Worm (Caenorhabditis elegans) whole organism, L3 larva: ENCODE measurements around the gene F53F1.2.

Source experiments
- R02D3.7 ChIP-seq: fragments of 150-350 bp; optimal IDR thresholded peaks from 2 replicates; lab custom pipeline; 2014; ENCODE audit warnings: missing biosample characterization, missing genetic modification characterization
- ama-1 ChIP-seq: fragments of 150-350 bp; optimal IDR thresholded peaks from 2 replicates; lab custom pipeline; 2018
- ceh-16 ChIP-seq: sonication (generic microtip); optimal IDR thresholded peaks from 2 replicates; lab custom pipeline; 2017; ENCODE audit warnings: missing biosample characterization, missing genetic modification characterization
- ceh-28 ChIP-seq: fragments of 150-350 bp; optimal IDR thresholded peaks from 2 replicates; lab custom pipeline; 2014; ENCODE audit warnings: missing biosample characterization, missing genetic modification reagents, missing genetic modification characterization
- daf-12 ChIP-seq: fragments of 150-350 bp; optimal IDR thresholded peaks from 2 replicates; lab custom pipeline; 2014; ENCODE audit warnings: missing biosample characterization, missing genetic modification reagents, missing genetic modification characterization
- egl-27 ChIP-seq: sonication (generic microtip); optimal IDR thresholded peaks from 4 replicates; lab custom pipeline; 2017; ENCODE audit warnings: missing biosample characterization, missing genetic modification reagents, missing genetic modification characterization
- egl-5 ChIP-seq: fragments of 150-350 bp; optimal IDR thresholded peaks from 2 replicates; lab custom pipeline; 2017; ENCODE audit warnings: missing biosample characterization, missing genetic modification reagents, missing genetic modification characterization, inconsistent platforms
- elt-1 ChIP-seq: fragments of 150-350 bp; optimal IDR thresholded peaks from 2 replicates; lab custom pipeline; 2014; ENCODE audit warnings: missing biosample characterization, missing genetic modification characterization
- elt-2 ChIP-seq: sonication (generic microtip); optimal IDR thresholded peaks from 2 replicates; lab custom pipeline; 2016; ENCODE audit warnings: missing genetic modification reagents, mild to moderate bottlenecking, missing genetic modification characterization, missing compliant biosample characterization
- elt-3 ChIP-seq, 3 experiments: fragments of 150-350 bp in 1 of 3; sonication (generic microtip) in 2 of 3; optimal IDR thresholded peaks; 2 replicates in 2 of 3; 4 replicates in 1 of 3; lab custom pipeline; 2014 to 2017; ENCODE audit warnings: missing biosample characterization in 3 of 3, missing genetic modification characterization in 3 of 3
- fkh-10 ChIP-seq: sonication (generic microtip); optimal IDR thresholded peaks from 2 replicates; lab custom pipeline; 2017; ENCODE audit warnings: missing biosample characterization, missing genetic modification reagents, missing genetic modification characterization
- fkh-2 ChIP-seq: fragments of 150-350 bp; optimal IDR thresholded peaks from 2 replicates; lab custom pipeline; 2014; ENCODE audit warnings: missing biosample characterization, missing genetic modification reagents, missing genetic modification characterization
- fos-1 ChIP-seq: fragments of 150-350 bp; optimal IDR thresholded peaks from 2 replicates; lab custom pipeline; 2014; ENCODE audit warnings: missing biosample characterization, missing genetic modification characterization
- hmg-11 ChIP-seq: sonication (generic microtip); optimal IDR thresholded peaks from 2 replicates; lab custom pipeline; 2016; ENCODE audit warnings: missing genetic modification characterization, missing compliant biosample characterization
- lin-15B ChIP-seq: fragments of 150-350 bp; optimal IDR thresholded peaks from 2 replicates; lab custom pipeline; 2014; ENCODE audit warnings: missing biosample characterization, missing genetic modification characterization
- lin-39 ChIP-seq: fragments of 150-350 bp; optimal IDR thresholded peaks from 2 replicates; lab custom pipeline; 2018; ENCODE audit warnings: missing biosample characterization, missing genetic modification reagents, missing genetic modification characterization
- lsy-12 ChIP-seq: sonication (generic microtip); optimal IDR thresholded peaks from 2 replicates; lab custom pipeline; 2016; ENCODE audit warnings: mild to moderate bottlenecking, missing genetic modification characterization, missing compliant biosample characterization
- mdl-1 ChIP-seq: fragments of 150-350 bp; optimal IDR thresholded peaks from 2 replicates; lab custom pipeline; 2014; ENCODE audit warnings: missing biosample characterization, missing genetic modification characterization
- mml-1 ChIP-seq: fragments of 150-350 bp; sonication (generic microtip); optimal IDR thresholded peaks from 3 replicates; lab custom pipeline; 2014; ENCODE audit warnings: missing biosample characterization, missing genetic modification characterization
- nfya-1 ChIP-seq: sonication (generic microtip); optimal IDR thresholded peaks from 2 replicates; lab custom pipeline; 2017; ENCODE audit warnings: missing genetic modification characterization, mild to moderate bottlenecking, missing compliant biosample characterization, antibody characterized with exemption, moderate library complexity; ENCODE audit not compliant: insufficient read depth
- nhr-23 ChIP-seq: fragments of 150-350 bp; optimal IDR thresholded peaks from 2 replicates; lab custom pipeline; 2014; ENCODE audit warnings: missing biosample characterization, missing genetic modification reagents, missing genetic modification characterization
- nhr-237 ChIP-seq: fragments of 150-350 bp; optimal IDR thresholded peaks from 2 replicates; lab custom pipeline; 2014; ENCODE audit warnings: missing biosample characterization, missing genetic modification characterization
- nhr-25 ChIP-seq: sonication (generic microtip); optimal IDR thresholded peaks from 2 replicates; lab custom pipeline; 2017; ENCODE audit warnings: missing biosample characterization, missing genetic modification characterization
- nhr-43 ChIP-seq: sonication (generic microtip); optimal IDR thresholded peaks from 2 replicates; lab custom pipeline; 2016; ENCODE audit warnings: mild to moderate bottlenecking, missing genetic modification characterization, missing compliant biosample characterization; ENCODE audit not compliant: poor library complexity, severe bottlenecking
- nhr-67 ChIP-seq: fragments of 150-350 bp; optimal IDR thresholded peaks from 2 replicates; lab custom pipeline; 2014; ENCODE audit warnings: missing biosample characterization, missing genetic modification characterization
- nhr-77 ChIP-seq: fragments of 150-350 bp; optimal IDR thresholded peaks from 2 replicates; lab custom pipeline; 2014; ENCODE audit warnings: missing biosample characterization, missing genetic modification characterization
- pha-4 ChIP-seq: fragments of 150-350 bp; optimal IDR thresholded peaks from 2 replicates; lab custom pipeline; 2014; ENCODE audit warnings: missing biosample characterization, missing genetic modification reagents, missing genetic modification characterization
- pqm-1 ChIP-seq: fragments of 150-350 bp; optimal IDR thresholded peaks from 2 replicates; lab custom pipeline; 2017; ENCODE audit warnings: missing biosample characterization, missing genetic modification characterization, inconsistent platforms
- sea-2 ChIP-seq: fragments of 150-350 bp; sonication (generic microtip); optimal IDR thresholded peaks from 4 replicates; lab custom pipeline; 2014; ENCODE audit warnings: missing biosample characterization, missing genetic modification reagents, missing genetic modification characterization
- skn-1 ChIP-seq: fragments of 150-350 bp; optimal IDR thresholded peaks from 2 replicates; lab custom pipeline; 2014; ENCODE audit warnings: missing biosample characterization, missing genetic modification characterization
- snpc-4 ChIP-seq: fragments of 150-350 bp; optimal IDR thresholded peaks from 2 replicates; lab custom pipeline; 2014; ENCODE audit warnings: missing biosample characterization, missing genetic modification characterization
- tbx-2 ChIP-seq: sonication (generic microtip); optimal IDR thresholded peaks from 2 replicates; lab custom pipeline; 2016; ENCODE audit warnings: mild to moderate bottlenecking, missing genetic modification characterization, missing compliant biosample characterization
- unc-39 ChIP-seq: sonication (generic microtip); optimal IDR thresholded peaks from 4 replicates; lab custom pipeline; 2017; ENCODE audit warnings: missing biosample characterization, missing genetic modification characterization
- unc-62 ChIP-seq: fragments of 150-350 bp; sonication (generic microtip); optimal IDR thresholded peaks from 4 replicates; lab custom pipeline; 2014; ENCODE audit warnings: missing biosample characterization, missing genetic modification reagents, missing genetic modification characterization
- ztf-11 ChIP-seq: fragments of 150-350 bp; optimal IDR thresholded peaks from 2 replicates; lab custom pipeline; 2014; ENCODE audit warnings: missing biosample characterization, missing genetic modification characterization
- ztf-4 ChIP-seq: fragments of 150-350 bp; optimal IDR thresholded peaks from 2 replicates; lab custom pipeline; 2014; ENCODE audit warnings: missing biosample characterization, missing genetic modification characterization

Gene F53F1.2

DNA sequence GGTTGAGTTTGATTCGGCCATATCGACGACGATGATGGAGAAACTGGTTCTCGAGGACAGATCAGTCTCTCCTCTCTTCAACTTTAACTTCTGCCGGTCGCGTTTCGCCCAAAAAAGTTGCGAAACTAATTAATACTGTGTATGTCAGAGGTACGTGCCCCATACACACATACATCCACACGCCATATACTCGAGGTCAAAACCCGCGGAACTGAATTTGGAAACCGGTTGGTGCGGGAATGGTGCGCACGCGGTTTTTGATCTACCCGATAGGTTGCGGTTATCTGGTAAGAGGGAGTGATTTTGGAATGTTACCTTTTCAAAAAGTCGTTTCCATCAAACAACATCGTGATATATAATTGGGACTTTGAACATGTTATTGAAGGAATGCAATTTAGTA is 26.4 kb upstream of the F53F1.2 start, which contains the start of gene ifbp-1 (continued):
- TF ChIP-seq daf-12 (tag; lab: Kevin White, UChicago) (no peak), hmg-11 (tag; lab: Kevin White, UChicago) (no peak), nhr-67 (tag; lab: Kevin White, UChicago) (no peak), fkh-2 (tag; lab: Kevin White, UChicago) (no peak), R02D3.7 (peak; percentile 17), unc-39 (no peak), egl-5 (tag; lab: Kevin White, UChicago) (no peak), snpc-4 (tag; lab: Kevin White, UChicago) (no peak), ama-1 (lab: Kevin White, UChicago) (no peak)

DNA sequence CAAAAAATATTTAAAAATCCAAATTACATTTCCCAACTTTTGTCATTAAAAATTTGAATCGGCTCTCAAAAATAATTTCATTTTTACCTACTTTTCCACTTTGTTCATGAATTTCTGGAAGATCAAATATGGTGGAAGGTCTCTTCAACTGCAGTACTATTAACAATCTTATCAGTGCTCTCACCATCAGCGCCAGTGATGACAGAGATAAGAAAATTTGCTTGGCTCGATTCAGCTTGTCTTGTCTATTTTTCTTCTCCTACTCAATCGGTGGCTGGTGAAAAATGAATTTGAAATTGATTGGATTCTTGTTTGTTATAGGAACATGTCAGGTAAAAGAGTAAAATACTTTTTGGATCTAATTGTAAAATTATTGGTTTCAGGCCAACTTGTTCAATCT is 25.6 kb upstream of the F53F1.2 start, which contains the start of gene cpz-2:
TSS of gene cpz-2 (plus strand) at position 210 of the 400 bp plus-strand sequence.
- no peak for TF ChIP-seq snpc-4 (tag; lab: Kevin White, UChicago)
- TF ChIP-seq fkh-2 (tag; lab: Kevin White, UChicago), result no peak
- no peak for TF ChIP-seq nhr-237 (tag; lab: Kevin White, UChicago)
- TF ChIP-seq skn-1, result no peak
- no peak for TF ChIP-seq unc-62 (GFP tag; lab: Kevin White, UChicago)
- peak; percentile 85 for TF ChIP-seq elt-2
- TF ChIP-seq pqm-1 (tag; lab: Kevin White, UChicago), result peak; percentile 44

DNA sequence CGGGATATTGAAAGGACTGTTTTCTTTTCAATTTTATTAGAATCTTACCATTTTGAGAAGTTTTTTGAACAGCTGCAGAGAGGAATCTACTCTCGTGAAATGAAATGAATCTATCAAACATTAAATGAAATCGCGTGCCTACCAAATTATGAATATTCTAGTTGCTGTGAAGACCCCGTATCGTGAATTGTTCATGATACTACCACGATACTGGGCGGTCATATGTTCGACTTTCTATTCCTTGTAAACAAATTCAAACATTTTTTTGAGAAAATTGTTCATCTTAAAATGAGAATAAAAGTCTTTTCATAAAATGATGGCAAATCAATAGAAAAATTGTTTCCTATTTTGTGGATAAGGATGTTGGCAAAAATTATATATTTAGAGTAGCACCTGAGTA is 20.8 kb upstream of the F53F1.2 start, which contains the start of gene gcy-34:
TSS of gene gcy-34 (minus strand) at position 101 of the 400 bp plus-strand sequence.
- no peak for TF ChIP-seq lin-39 (tag; lab: Kevin White, UChicago)
- TF ChIP-seq pha-4 (tag; lab: Kevin White, UChicago), result no peak
- TF ChIP-seq elt-2, result no peak
- TF ChIP-seq lin-15B (tag; lab: Kevin White, UChicago), result no peak
- TF ChIP-seq daf-12 (tag; lab: Kevin White, UChicago), result no peak
- no peak for TF ChIP-seq elt-1 (tag; lab: Kevin White, UChicago)
- TF ChIP-seq fkh-10, result no peak
- TF ChIP-seq nhr-77 (tag; lab: Kevin White, UChicago), result no peak
- TF ChIP-seq, all 47 proteins: peak for 0

DNA sequence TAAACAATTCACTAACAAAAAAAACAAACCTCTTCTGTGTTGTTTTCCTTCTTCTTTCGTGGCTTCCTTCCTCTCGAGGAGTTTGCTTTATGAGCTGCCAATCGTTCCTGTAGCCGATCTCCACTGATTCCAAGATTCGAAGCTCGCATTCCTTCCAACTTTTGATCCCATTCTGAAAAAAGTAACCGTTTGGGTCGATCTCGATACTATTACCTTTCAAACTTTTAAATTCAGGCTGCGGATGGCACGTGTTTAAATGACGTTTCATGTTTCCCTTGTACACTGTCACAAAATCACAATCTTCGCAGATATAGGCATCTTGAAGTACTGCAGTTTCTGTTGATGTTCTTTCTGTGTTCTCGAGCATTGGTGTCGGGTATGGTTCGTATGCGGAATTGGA is 19.1 kb upstream of the F53F1.2 start:
- TF ChIP-seq elt-2, result no peak
- no peak for TF ChIP-seq ama-1 (lab: Kevin White, UChicago)
- TF ChIP-seq egl-5 (tag; lab: Kevin White, UChicago), result no peak
- no peak for TF ChIP-seq fkh-2 (tag; lab: Kevin White, UChicago)
- no peak for TF ChIP-seq ztf-11 (tag; lab: Kevin White, UChicago)
- TF ChIP-seq pha-4 (tag; lab: Kevin White, UChicago), result no peak
- no peak for TF ChIP-seq unc-62 (GFP tag; lab: Kevin White, UChicago)
- no peak for TF ChIP-seq ceh-16 (tag; lab: Kevin White, UChicago)

DNA sequence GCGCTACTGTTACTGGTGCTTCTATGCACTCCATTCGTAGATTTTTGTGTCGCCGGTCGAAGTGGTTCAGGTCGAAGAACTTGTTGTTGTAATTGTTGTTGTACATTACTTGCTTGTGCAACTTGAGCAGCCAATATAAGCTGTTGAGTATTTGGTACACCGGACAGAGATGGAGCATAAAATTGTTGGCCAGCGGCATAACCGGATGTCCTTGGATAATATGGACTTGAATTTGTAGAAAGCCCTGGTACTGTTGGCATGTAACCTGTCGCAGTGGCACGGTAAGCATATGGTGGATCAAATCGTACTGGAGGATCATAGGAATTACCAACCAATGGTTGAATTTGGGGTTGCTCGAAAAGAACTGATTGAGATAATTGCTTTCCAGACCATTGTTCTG is 17.7 kb upstream of the F53F1.2 start:
- TF ChIP-seq nhr-43 (tag; lab: Kevin White, UChicago) (no peak), tbx-2 (tag; lab: Kevin White, UChicago) (no peak), mdl-1 (no peak), ceh-16 (tag; lab: Kevin White, UChicago) (no peak), unc-62 (GFP tag; lab: Kevin White, UChicago) (no peak), elt-3 (tag; optimal IDR thresholded peaks at IDR 0.05; lab: Kevin White, UChicago) (no peak), elt-1 (tag; lab: Kevin White, UChicago) (no peak), fos-1 (tag; lab: Kevin White, UChicago) (no peak), lin-39 (tag; lab: Kevin White, UChicago) (no peak), nhr-237 (tag; lab: Kevin White, UChicago) (no peak), ceh-28 (tag; lab: Kevin White, UChicago) (no peak), mml-1 (tag; lab: Kevin White, UChicago) (no peak)

DNA sequence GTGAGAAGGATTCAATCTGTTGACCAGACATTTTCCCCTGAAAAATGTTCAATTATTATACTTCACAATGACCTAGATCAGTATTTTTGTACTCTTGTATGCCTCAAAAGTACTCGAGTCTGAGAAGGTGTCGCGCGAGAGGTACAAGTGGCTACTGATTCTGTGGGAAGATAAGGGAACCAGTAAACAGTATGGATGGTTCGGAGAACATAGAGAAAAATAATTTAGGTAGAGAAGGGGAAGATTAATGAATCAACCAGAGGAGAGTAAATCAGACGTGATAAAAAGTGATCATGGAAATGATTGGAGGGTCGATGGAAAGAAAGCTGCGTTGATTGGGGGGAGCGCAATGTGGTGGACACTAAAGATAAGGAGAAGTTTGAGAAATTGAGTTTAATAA is 17.2 kb upstream of the F53F1.2 start:
- TF ChIP-seq ztf-4 (tag; lab: Kevin White, UChicago), result no peak
- TF ChIP-seq ceh-28 (tag; lab: Kevin White, UChicago), result peak; percentile 12
- no peak for TF ChIP-seq lsy-12 (tag; lab: Kevin White, UChicago)
- no peak for TF ChIP-seq fkh-10
- peak; percentile 13 for TF ChIP-seq nhr-43 (tag; lab: Kevin White, UChicago)
- TF ChIP-seq nhr-23, result peak; percentile 62
- no peak for TF ChIP-seq fos-1 (tag; lab: Kevin White, UChicago)
- no peak for TF ChIP-seq egl-27 (tag; lab: Kevin White, UChicago)
- peak in 2 of 3 experiments; percentile 66 to 80 for TF ChIP-seq elt-3 (tag; optimal IDR thresholded peaks at IDR 0.05; lab: Kevin White, UChicago)
- TF ChIP-seq nfya-1 (tag; lab: Kevin White, UChicago), result peak; percentile 8
- TF ChIP-seq skn-1, result no peak
- TF ChIP-seq hmg-11 (tag; lab: Kevin White, UChicago), result no peak
- peak; percentile 67 for TF ChIP-seq nhr-25 (tag; lab: Kevin White, UChicago)
- no peak for TF ChIP-seq nhr-77 (tag; lab: Kevin White, UChicago)
- no peak for TF ChIP-seq elt-1 (tag; lab: Kevin White, UChicago)
- TF ChIP-seq sea-2 (GFP tag; lab: Kevin White, UChicago), result no peak
- TF ChIP-seq mml-1 (tag; lab: Kevin White, UChicago), result no peak
